Fruit fly (Drosophila melanogaster) whole organism, adult: ENCODE measurements around the gene Rbbp5.
A peak's percentile ranks its signal among the peaks of the same experiment; 100 is the strongest.

Source experiments
- CG11617 ChIP-seq: fragments of 200-800 bp; sonication (Bioruptor generic); optimal IDR thresholded peaks from 2 replicates; lab custom pipeline; 2017; ENCODE audit warnings: mild to moderate bottlenecking, missing biosample characterization, missing genetic modification reagents, missing genetic modification characterization
- CG12768 ChIP-seq: fragments of 200-800 bp; sonication (Bioruptor generic); optimal IDR thresholded peaks from 2 replicates; lab custom pipeline; 2017; ENCODE audit warnings: missing biosample characterization, missing genetic modification characterization, mild to moderate bottlenecking, moderate library complexity, missing genetic modification reagents
- CG14711 ChIP-seq: fragments of 200-800 bp; sonication (Bioruptor generic); optimal IDR thresholded peaks from 2 replicates; lab custom pipeline; 2018; ENCODE audit warnings: missing biosample characterization, mild to moderate bottlenecking, missing genetic modification characterization, moderate library complexity
- CG1620 ChIP-seq: fragments of 200-800 bp; sonication (Bioruptor generic); optimal IDR thresholded peaks from 2 replicates; lab custom pipeline; 2016; ENCODE audit warnings: missing biosample characterization, missing genetic modification characterization
- CG33017 ChIP-seq: fragments of 200-800 bp; sonication (Bioruptor generic); optimal IDR thresholded peaks from 2 replicates; lab custom pipeline; 2018; ENCODE audit warnings: missing biosample characterization, mild to moderate bottlenecking, missing genetic modification characterization, moderate library complexity
- CG5204 ChIP-seq: fragments of 200-800 bp; sonication (Bioruptor generic); optimal IDR thresholded peaks from 2 replicates; lab custom pipeline; 2016; ENCODE audit warnings: missing biosample characterization, missing genetic modification characterization
- CG7045 ChIP-seq: fragments of 200-800 bp; sonication (Bioruptor generic); optimal IDR thresholded peaks from 2 replicates; lab custom pipeline; 2017; ENCODE audit warnings: missing biosample characterization, mild to moderate bottlenecking, missing genetic modification characterization
- CG7101 ChIP-seq: fragments of 200-800 bp; sonication (Bioruptor generic); optimal IDR thresholded peaks from 2 replicates; lab custom pipeline; 2018; ENCODE audit warnings: missing biosample characterization, mild to moderate bottlenecking, missing genetic modification characterization, moderate library complexity
- Clk ChIP-seq: fragments of 200-800 bp; sonication (Bioruptor generic); optimal IDR thresholded peaks from 2 replicates; lab custom pipeline; 2017; ENCODE audit warnings: missing biosample characterization, missing genetic modification characterization
- Crg-1 ChIP-seq: fragments of 200-800 bp; sonication (Bioruptor generic); optimal IDR thresholded peaks from 2 replicates; lab custom pipeline; 2016; ENCODE audit warnings: missing biosample characterization, missing genetic modification characterization
- Hr96 ChIP-seq: fragments of 200-800 bp; sonication (Bioruptor generic); optimal IDR thresholded peaks from 2 replicates; lab custom pipeline; 2016; ENCODE audit warnings: missing biosample characterization, missing genetic modification characterization
- Mnt ChIP-seq: fragments of 200-800 bp; sonication (Bioruptor generic); optimal IDR thresholded peaks from 2 replicates; lab custom pipeline; 2016; ENCODE audit warnings: missing biosample characterization, mild to moderate bottlenecking, missing genetic modification characterization
- bab1 ChIP-seq: fragments of 200-800 bp; sonication (Bioruptor generic); optimal IDR thresholded peaks from 3 replicates; lab custom pipeline; 2019; ENCODE audit warnings: missing biosample characterization, mild to moderate bottlenecking, missing genetic modification characterization, moderate library complexity
- cic ChIP-seq: fragments of 200-800 bp; sonication (Bioruptor generic); optimal IDR thresholded peaks from 2 replicates; lab custom pipeline; 2017; ENCODE audit warnings: missing biosample characterization, mild to moderate bottlenecking, missing genetic modification characterization, moderate library complexity
- cnc ChIP-seq, 2 experiments: fragments of >200 bp; optimal IDR thresholded peaks; 2 replicates each; lab custom pipeline; 2017
- kay ChIP-seq: fragments of 200-800 bp; sonication (Bioruptor generic); peaks from one replicate; lab custom pipeline; 2016; ENCODE audit warnings: missing biosample characterization, missing genetic modification characterization, borderline replicate concordance
- ovo ChIP-seq: fragments of 200-800 bp; sonication (Bioruptor generic); optimal IDR thresholded peaks from 2 replicates; lab custom pipeline; 2016; ENCODE audit warnings: missing biosample characterization, missing genetic modification characterization
- pad ChIP-seq: fragments of 200-800 bp; sonication (Bioruptor generic); optimal IDR thresholded peaks from 3 replicates; lab custom pipeline; 2017; ENCODE audit warnings: missing biosample characterization, missing genetic modification characterization, mild to moderate bottlenecking, moderate library complexity, missing genetic modification reagents
- tj ChIP-seq: fragments of 200-800 bp; sonication (Bioruptor generic); optimal IDR thresholded peaks from 3 replicates; lab custom pipeline; 2017; ENCODE audit warnings: missing biosample characterization, mild to moderate bottlenecking, missing genetic modification characterization, moderate library complexity
- toe ChIP-seq: fragments of 200-800 bp; sonication (Bioruptor generic); optimal IDR thresholded peaks from 2 replicates; lab custom pipeline; 2016; ENCODE audit warnings: missing biosample characterization, missing genetic modification characterization

The Rbbp5 gene

dm6 chr3L:20387843-20388163, 40.1 kb upstream of the Rbbp5 start:
- TF ChIP-seq CG12768 (GFP tag; lab: Kevin White, UChicago) (peak; percentile 4), CG7045 (no peak), kay (GFP tag; lab: Kevin White, UChicago) (no peak), bab1 (GFP tag; lab: Kevin White, UChicago) (no peak), pad (GFP tag; lab: Kevin White, UChicago) (no peak), CG1620 (GFP tag; lab: Kevin White, UChicago) (no peak), toe (GFP tag; lab: Kevin White, UChicago) (no peak), Mnt (GFP tag; lab: Kevin White, UChicago) (no peak)

dm6 chr3L:20387038-20387842, 39.5 kb upstream of the Rbbp5 start:
- TF ChIP-seq CG1620 (GFP tag; lab: Kevin White, UChicago) (no peak), Mnt (GFP tag; lab: Kevin White, UChicago) (peak; percentile 82), CG14711 (no peak), tj (GFP tag; lab: Kevin White, UChicago) (no peak), Hr96 (no peak), CG7101 (no peak), cic (peak; percentile 91), kay (GFP tag; lab: Kevin White, UChicago) (peak; percentile 52), CG33017 (tag; lab: Kevin White, UChicago) (peak; percentile 10), Clk (GFP tag; lab: Kevin White, UChicago) (no peak), CG11617 (GFP tag; lab: Kevin White, UChicago) (no peak), Crg-1 (no peak), CG5204 (GFP tag; lab: Kevin White, UChicago) (no peak), bab1 (GFP tag; lab: Kevin White, UChicago) (no peak), CG7045 (no peak)

- no peak for TF ChIP-seq bab1 (GFP tag; lab: Kevin White, UChicago)
- peak; percentile 93 for TF ChIP-seq pad (GFP tag; lab: Kevin White, UChicago)
- no peak for TF ChIP-seq CG5204 (GFP tag; lab: Kevin White, UChicago)
- TF ChIP-seq CG11617 (GFP tag; lab: Kevin White, UChicago): no peak
- TF ChIP-seq CG1620 (GFP tag; lab: Kevin White, UChicago): no peak
- no peak for TF ChIP-seq CG14711
- no peak for TF ChIP-seq toe (GFP tag; lab: Kevin White, UChicago)
- TF ChIP-seq CG33017 (tag; lab: Kevin White, UChicago): no peak
- no peak for TF ChIP-seq Crg-1
- TF ChIP-seq ovo: peak; percentile 30
- TF ChIP-seq cic: peak; percentile 91
- TF ChIP-seq CG7045: peak; percentile 19
- no peak for TF ChIP-seq CG7101
- TF ChIP-seq Clk (GFP tag; lab: Kevin White, UChicago): peak; percentile 3
- TF ChIP-seq Hr96: peak; percentile 46
- TF ChIP-seq tj (GFP tag; lab: Kevin White, UChicago): peak; percentile 11
- no peak for TF ChIP-seq cnc (optimal IDR thresholded peaks at IDR 0.05; lab: Kevin White, UChicago)
- peak; percentile 76 for TF ChIP-seq Mnt (GFP tag; lab: Kevin White, UChicago)
- peak; percentile 57 for TF ChIP-seq CG12768 (GFP tag; lab: Kevin White, UChicago)
- no peak for TF ChIP-seq kay (GFP tag; lab: Kevin White, UChicago)
These were observed 38.2 kb upstream of the Rbbp5 start for dm6 chr3L:20385969-20386370.

- TF ChIP-seq CG7101 (no peak), bab1 (GFP tag; lab: Kevin White, UChicago) (no peak), kay (GFP tag; lab: Kevin White, UChicago) (peak; percentile 85), CG7045 (peak; percentile 15), CG1620 (GFP tag; lab: Kevin White, UChicago) (no peak), CG33017 (tag; lab: Kevin White, UChicago) (no peak), ovo (no peak), Hr96 (no peak), tj (GFP tag; lab: Kevin White, UChicago) (peak; percentile 70), toe (GFP tag; lab: Kevin White, UChicago) (no peak), cic (peak; percentile 51), cnc (optimal IDR thresholded peaks at IDR 0.05; lab: Kevin White, UChicago) (peak in 1 of 2 experiments; percentile 39), Mnt (GFP tag; lab: Kevin White, UChicago) (peak; percentile 1)
These were observed 37.7 kb upstream of the Rbbp5 start for dm6 chr3L:20385408-20385807.

dm6 chr3L:20385006-20385405, 37.3 kb upstream of the Rbbp5 start:
- no peak for TF ChIP-seq Mnt (GFP tag; lab: Kevin White, UChicago)
- no peak for TF ChIP-seq CG12768 (GFP tag; lab: Kevin White, UChicago)
- TF ChIP-seq pad (GFP tag; lab: Kevin White, UChicago): no peak
- TF ChIP-seq cnc (optimal IDR thresholded peaks at IDR 0.05; lab: Kevin White, UChicago): no peak
- TF ChIP-seq kay (GFP tag; lab: Kevin White, UChicago): peak; percentile 93
- no peak for TF ChIP-seq CG1620 (GFP tag; lab: Kevin White, UChicago)
- TF ChIP-seq CG11617 (GFP tag; lab: Kevin White, UChicago): no peak
- TF ChIP-seq toe (GFP tag; lab: Kevin White, UChicago): no peak

- peak; percentile 59 for TF ChIP-seq ovo
- peak; percentile 77 for TF ChIP-seq Hr96
- peak; percentile 86 for TF ChIP-seq CG11617 (GFP tag; lab: Kevin White, UChicago)
- peak; percentile 78 for TF ChIP-seq bab1 (GFP tag; lab: Kevin White, UChicago)
- TF ChIP-seq Clk (GFP tag; lab: Kevin White, UChicago): peak; percentile 69
- peak; percentile 76 for TF ChIP-seq pad (GFP tag; lab: Kevin White, UChicago)
- TF ChIP-seq cic: peak; percentile 37
- peak; percentile 75 for TF ChIP-seq CG12768 (GFP tag; lab: Kevin White, UChicago)
- TF ChIP-seq tj (GFP tag; lab: Kevin White, UChicago): peak; percentile 99
- TF ChIP-seq CG7101: peak; percentile 87
- TF ChIP-seq kay (GFP tag; lab: Kevin White, UChicago): no peak
- peak; percentile 69 for TF ChIP-seq Mnt (GFP tag; lab: Kevin White, UChicago)
- peak in 1 of 2 experiments; percentile 27 for TF ChIP-seq cnc (optimal IDR thresholded peaks at IDR 0.05; lab: Kevin White, UChicago)
- TF ChIP-seq Crg-1: peak; percentile 90
- TF ChIP-seq toe (GFP tag; lab: Kevin White, UChicago): peak; percentile 80
- TF ChIP-seq CG1620 (GFP tag; lab: Kevin White, UChicago): peak; percentile 81
- peak; percentile 84 for TF ChIP-seq CG14711
- TF ChIP-seq CG5204 (GFP tag; lab: Kevin White, UChicago): peak; percentile 83
- TF ChIP-seq CG7045: peak; percentile 85
- peak; percentile 85 for TF ChIP-seq CG33017 (tag; lab: Kevin White, UChicago)
These were observed 36.5 kb upstream of the Rbbp5 start, which contains the start of the genes CG5498 and fbl for dm6 chr3L:20384086-20384810. CG5498 (minus strand) TSS chr3L:20384109. fbl (plus strand) TSS chr3L:20384429.
